Worm (Caenorhabditis elegans) whole organism, L4 larva: ENCODE results near the gene col-95.

Source experiments
- Y105C5A.15 ChIP-seq: fragments of 200-800 bp; sonication (Bioruptor generic); IDR thresholded peaks from 2 replicates; pipeline ENCODE4 v1.3.6; 2022; ENCODE audit warnings: missing genetic modification characterization, missing compliant biosample characterization
- Y5F2A.4 ChIP-seq: fragments of 200-800 bp; sonication (Bioruptor generic); optimal IDR thresholded peaks from 2 replicates; lab custom pipeline; 2018; ENCODE audit warnings: mild to moderate bottlenecking, missing genetic modification characterization, missing compliant biosample characterization
- Y75B8A.6 ChIP-seq: fragments of 200-800 bp; sonication (Bioruptor generic); IDR thresholded peaks from 2 replicates; pipeline ENCODE4 v1.3.6; 2022; ENCODE audit warnings: missing genetic modification reagents, missing genetic modification characterization, missing compliant biosample characterization
- ZK337.2 ChIP-seq: fragments of 200-800 bp; sonication (Bioruptor generic); IDR thresholded peaks from 2 replicates; pipeline ENCODE4 v1.3.6; 2022; ENCODE audit warnings: missing genetic modification reagents, missing genetic modification characterization, missing compliant biosample characterization
- ama-1 ChIP-seq: fragments of 150-350 bp; optimal IDR thresholded peaks from 2 replicates; lab custom pipeline; 2014; ENCODE audit warnings: inconsistent platforms, mixed read lengths
- ceh-28 ChIP-seq: fragments of 150-350 bp; optimal IDR thresholded peaks from 2 replicates; lab custom pipeline; 2014; ENCODE audit warnings: missing biosample characterization, missing genetic modification reagents, missing genetic modification characterization
- ceh-32 ChIP-seq: sonication (generic microtip); optimal IDR thresholded peaks from 2 replicates; lab custom pipeline; 2016; ENCODE audit warnings: mild to moderate bottlenecking, missing genetic modification characterization, missing compliant biosample characterization; ENCODE audit not compliant: poor library complexity
- ceh-62 ChIP-seq: sonication (generic microtip); optimal IDR thresholded peaks from 2 replicates; lab custom pipeline; 2017; ENCODE audit warnings: missing biosample characterization, missing genetic modification characterization
- cey-2 ChIP-seq: sonication (generic microtip); optimal IDR thresholded peaks from 3 replicates; lab custom pipeline; 2017; ENCODE audit warnings: missing genetic modification characterization, mild to moderate bottlenecking, missing compliant biosample characterization, antibody characterized with exemption, borderline replicate concordance; ENCODE audit not compliant: insufficient read depth
- ctbp-1 ChIP-seq: fragments of 200-800 bp; sonication (Bioruptor generic); IDR thresholded peaks from 2 replicates; pipeline ENCODE4 v1.3.6; 2022; ENCODE audit warnings: missing genetic modification reagents, missing genetic modification characterization, missing compliant biosample characterization
- daf-16 ChIP-seq, 3 experiments: sonication (generic microtip); optimal IDR thresholded peaks; 2 replicates each; lab custom pipeline; 2016 to 2017; ENCODE audit warnings: missing genetic modification characterization in 3 of 3, missing genetic modification reagents in 3 of 3, mild to moderate bottlenecking in 2 of 3, missing compliant biosample characterization in 2 of 3, missing biosample characterization in 1 of 3, moderate library complexity in 1 of 3
- dpl-1 ChIP-seq: fragments of 150-350 bp; optimal IDR thresholded peaks from 2 replicates; lab custom pipeline; 2014; ENCODE audit warnings: missing biosample characterization, missing genetic modification reagents, missing genetic modification characterization
- duxl-1 ChIP-seq: sonication (generic microtip); optimal IDR thresholded peaks from 2 replicates; lab custom pipeline; 2016; ENCODE audit warnings: mild to moderate bottlenecking, missing genetic modification characterization, moderate library complexity, missing compliant biosample characterization; ENCODE audit not compliant: poor library complexity
- dve-1 ChIP-seq: sonication (generic microtip); optimal IDR thresholded peaks from 2 replicates; lab custom pipeline; 2017; ENCODE audit warnings: antibody characterized with exemption, mild to moderate bottlenecking, missing genetic modification characterization, missing compliant biosample characterization; ENCODE audit not compliant: insufficient read depth
- fkh-10 ChIP-seq: fragments of 150-350 bp; optimal IDR thresholded peaks from 2 replicates; lab custom pipeline; 2014; ENCODE audit warnings: missing biosample characterization, missing genetic modification reagents, missing genetic modification characterization
- fos-1 ChIP-seq: fragments of 150-350 bp; optimal IDR thresholded peaks from 2 replicates; lab custom pipeline; 2014; ENCODE audit warnings: missing biosample characterization, missing genetic modification characterization
- gei-8 ChIP-seq: fragments of 200-800 bp; sonication (Bioruptor generic); optimal IDR thresholded peaks from 2 replicates; lab custom pipeline; 2018; ENCODE audit warnings: mild to moderate bottlenecking, missing genetic modification characterization, missing compliant biosample characterization
- hmg-1.1 ChIP-seq: fragments of 200-800 bp; sonication (Bioruptor generic); IDR thresholded peaks from 2 replicates; pipeline ENCODE4 v1.3.6; 2022; ENCODE audit warnings: missing genetic modification reagents, missing genetic modification characterization, missing compliant biosample characterization
- jun-1 ChIP-seq: fragments of 150-350 bp; optimal IDR thresholded peaks from 2 replicates; lab custom pipeline; 2014; ENCODE audit warnings: missing biosample characterization, missing genetic modification reagents, missing genetic modification characterization
- lin-13 ChIP-seq: fragments of 150-350 bp; optimal IDR thresholded peaks from 2 replicates; lab custom pipeline; 2014; ENCODE audit warnings: missing biosample characterization, missing genetic modification reagents, missing genetic modification characterization
- lin-15B ChIP-seq: fragments of 150-350 bp; sonication (generic microtip); optimal IDR thresholded peaks from 3 replicates; lab custom pipeline; 2014; ENCODE audit warnings: missing biosample characterization, missing genetic modification characterization
- lin-29 ChIP-seq: fragments of 200-800 bp; sonication (Bioruptor generic); IDR thresholded peaks from 2 replicates; pipeline ENCODE4 v1.3.6; 2022; ENCODE audit warnings: missing genetic modification reagents, missing genetic modification characterization, missing compliant biosample characterization
- lin-38 ChIP-seq: fragments of 200-800 bp; sonication (Bioruptor generic); IDR thresholded peaks from 2 replicates; pipeline ENCODE4 v1.3.6; 2022; ENCODE audit warnings: missing genetic modification reagents, missing genetic modification characterization, missing compliant biosample characterization
- madf-9 ChIP-seq: fragments of 200-800 bp; sonication (Bioruptor generic); conservative IDR thresholded peaks from 2 replicates; pipeline ENCODE4 v1.3.6; 2022; ENCODE audit warnings: missing genetic modification reagents, missing genetic modification characterization, missing compliant biosample characterization
- mdl-1 ChIP-seq, 2 experiments: fragments of 150-350 bp in 1 of 2; sonication (generic microtip) in 1 of 2; optimal IDR thresholded peaks; 2 replicates each; lab custom pipeline; 2014 to 2017; ENCODE audit warnings: missing biosample characterization in 2 of 2, missing genetic modification characterization in 2 of 2
- mep-1 ChIP-seq: fragments of 150-350 bp; sonication (generic microtip); optimal IDR thresholded peaks from 3 replicates; lab custom pipeline; 2014; ENCODE audit warnings: missing biosample characterization, missing genetic modification characterization
- mes-2 ChIP-seq: sonication (generic microtip); optimal IDR thresholded peaks from 2 replicates; lab custom pipeline; 2016; ENCODE audit warnings: missing genotype, mild to moderate bottlenecking, missing genetic modification characterization, missing compliant biosample characterization; ENCODE audit not compliant: poor library complexity, severe bottlenecking
- nhr-102 ChIP-seq: sonication (generic microtip); optimal IDR thresholded peaks from 2 replicates; lab custom pipeline; 2016; ENCODE audit warnings: mild to moderate bottlenecking, missing genetic modification characterization, moderate library complexity, missing compliant biosample characterization
- nhr-28 ChIP-seq: fragments of 150-350 bp; optimal IDR thresholded peaks from 2 replicates; lab custom pipeline; 2014; ENCODE audit warnings: missing biosample characterization, missing genetic modification characterization
- nhr-6 ChIP-seq: fragments of 150-350 bp; optimal IDR thresholded peaks from 2 replicates; lab custom pipeline; 2014; ENCODE audit warnings: missing biosample characterization, missing genetic modification characterization
- nhr-77 ChIP-seq: fragments of 150-350 bp; optimal IDR thresholded peaks from 2 replicates; lab custom pipeline; 2014; ENCODE audit warnings: missing biosample characterization, missing genetic modification characterization
- pha-4 ChIP-seq, 2 experiments: fragments of 150-350 bp in 1 of 2; fragments of 200-800 bp in 1 of 2; sonication (Bioruptor generic) in 1 of 2; IDR thresholded peaks in 1 of 2; optimal IDR thresholded peaks in 1 of 2; 2 replicates each; pipeline versions ENCODE4 v1.3.6 to Lab custom; 2014 to 2022; ENCODE audit warnings: missing genetic modification characterization in 2 of 2, missing genetic modification reagents in 2 of 2, missing biosample characterization in 1 of 2, missing compliant biosample characterization in 1 of 2
- snpc-4 ChIP-seq: fragments of 150-350 bp; optimal IDR thresholded peaks from 2 replicates; lab custom pipeline; 2014; ENCODE audit warnings: missing biosample characterization, missing genetic modification characterization
- tag-97 ChIP-seq: fragments of 200-800 bp; sonication (Bioruptor generic); IDR thresholded peaks from 2 replicates; pipeline ENCODE4 v1.3.6; 2022; ENCODE audit warnings: missing genetic modification characterization, missing compliant biosample characterization
- unc-130 ChIP-seq: sonication (generic microtip); optimal IDR thresholded peaks from 2 replicates; lab custom pipeline; 2016; ENCODE audit warnings: missing genetic modification reagents, missing genetic modification characterization, missing compliant biosample characterization
- unc-62 ChIP-seq, 3 experiments: fragments of 150-350 bp in 1 of 3; sonication (generic microtip); optimal IDR thresholded peaks in 2 of 3; peaks in 1 of 3; 1 replicate in 1 of 3; 2 replicates in 2 of 3; lab custom pipeline; 2014 to 2017; ENCODE audit warnings: missing biosample characterization in 3 of 3, missing genetic modification characterization in 3 of 3, missing genetic modification reagents in 3 of 3, missing genotype in 1 of 3
- zag-1 ChIP-seq: fragments of 150-350 bp; optimal IDR thresholded peaks from 2 replicates; lab custom pipeline; 2014; ENCODE audit warnings: missing biosample characterization, missing genetic modification characterization
- zfp-3 ChIP-seq: fragments of 200-800 bp; sonication (Bioruptor generic); conservative IDR thresholded peaks from 2 replicates; pipeline ENCODE4 v1.3.6; 2022; ENCODE audit warnings: missing genetic modification reagents, missing genetic modification characterization, missing compliant biosample characterization
- zip-11 ChIP-seq: fragments of 200-800 bp; sonication (Bioruptor generic); IDR thresholded peaks from 2 replicates; pipeline ENCODE4 v1.3.6; 2022; ENCODE audit warnings: missing genetic modification characterization, missing compliant biosample characterization
- ztf-11 ChIP-seq: fragments of 150-350 bp; optimal IDR thresholded peaks from 2 replicates; lab custom pipeline; 2014; ENCODE audit warnings: missing biosample characterization, missing genetic modification characterization
- ztf-7 ChIP-seq: fragments of 150-350 bp; optimal IDR thresholded peaks from 2 replicates; lab custom pipeline; 2014; ENCODE audit warnings: missing biosample characterization, missing genetic modification characterization

col-95 gene

ce11 chrIII:11705930-11706329 is 2.1 kb downstream of the col-95 start (continued):
- TF ChIP-seq cey-2 (no peak), fos-1 (tag; lab: Kevin White, UChicago) (no peak), ztf-11 (tag; lab: Kevin White, UChicago) (no peak), zfp-3 (no peak)

ce11 chrIII:11706665-11707064 is 2.9 kb downstream of the col-95 start, which contains the start of gene col-96:
col-96 (minus strand) TSS chrIII:11706765.
- TF ChIP-seq zag-1 (tag; lab: Kevin White, UChicago), result no peak
- TF ChIP-seq ztf-7 (tag; lab: Kevin White, UChicago), result no peak
- TF ChIP-seq ctbp-1 (GFP tag; lab: Robert Waterston, UW), result no peak
- TF ChIP-seq unc-130 (GFP tag; lab: Kevin White, UChicago), result no peak
- no peak for TF ChIP-seq gei-8 (GFP tag; lab: Kevin White, UChicago)
- no peak for TF ChIP-seq duxl-1 (tag; lab: Kevin White, UChicago)
- no peak for TF ChIP-seq tag-97 (GFP tag; lab: Robert Waterston, UW)
- no peak for TF ChIP-seq lin-15B (tag; lab: Kevin White, UChicago)

ce11 chrIII:11708722-11709121 is 4.9 kb downstream of the col-95 start, which contains the start of gene Y41C4A.8:
Y41C4A.8 (minus strand) TSS chrIII:11708822.
- TF ChIP-seq lin-29 (GFP tag; lab: Robert Waterston, UW), result no peak
- TF ChIP-seq, all 104 proteins: peak for 0

ce11 chrIII:11718548-11718947 is 14.8 kb downstream of the col-95 start, which contains the start of gene Y41C4A.9:
Y41C4A.9 (minus strand) TSS chrIII:11718645.
- TF ChIP-seq mes-2 (tag; lab: Kevin White, UChicago) (peak; percentile 57), ceh-28 (tag; lab: Kevin White, UChicago) (no peak), ama-1 (lab: Kevin White, UChicago) (peak; percentile 4), Y75B8A.6 (no peak), lin-38 (GFP tag; lab: Robert Waterston, UW) (peak; percentile 68), daf-16 (GFP tag; optimal IDR thresholded peaks at IDR 0.05; lab: Kevin White, UChicago) (no peak), daf-16 (tag; optimal IDR thresholded peaks at IDR 0.05; lab: Kevin White, UChicago) (peak; percentile 11)

- TF ChIP-seq zip-11 (GFP tag; lab: Robert Waterston, UW) (no peak), fkh-10 (GFP tag; lab: Kevin White, UChicago) (peak; percentile 5), unc-62 (GFP tag; optimal IDR thresholded peaks at IDR 0.05 in 1 of 2; lab: Kevin White, UChicago) (no peak), unc-62 (tag; optimal IDR thresholded peaks at IDR 0.05; lab: Kevin White, UChicago) (no peak), ceh-62 (tag; lab: Kevin White, UChicago) (no peak), ceh-32 (no peak), jun-1 (tag; lab: Kevin White, UChicago) (no peak), mes-2 (tag; lab: Kevin White, UChicago) (peak; percentile 69), dpl-1 (GFP tag; lab: Kevin White, UChicago) (peak; percentile 96), dve-1 (tag; lab: Kevin White, UChicago) (peak; percentile 36), mep-1 (tag; lab: Kevin White, UChicago) (peak; percentile 47), lin-38 (GFP tag; lab: Robert Waterston, UW) (peak; percentile 97), nhr-6 (tag; lab: Kevin White, UChicago) (peak; percentile 29), nhr-28 (tag; lab: Kevin White, UChicago) (peak; percentile 43), nhr-102 (tag; lab: Kevin White, UChicago) (peak; percentile 50), madf-9 (GFP tag; lab: Robert Waterston, UW) (0 out of 2 replicates have a peak, but pooled peaks have one; percentile 13), ZK337.2 (no peak), Y5F2A.4 (no peak), mdl-1 (tag; optimal IDR thresholded peaks at IDR 0.05; lab: Kevin White, UChicago) (peak in 1 of 2 experiments; percentile 8), snpc-4 (no peak), daf-16 (GFP tag; optimal IDR thresholded peaks at IDR 0.05; lab: Kevin White, UChicago) (no peak), daf-16 (tag; optimal IDR thresholded peaks at IDR 0.05; lab: Kevin White, UChicago) (peak; percentile 3), Y105C5A.15 (GFP tag; lab: Robert Waterston, UW) (no peak), nhr-77 (tag; lab: Kevin White, UChicago) (peak; percentile 31), pha-4 (GFP tag; IDR thresholded peaks at IDR 0.05; lab: Robert Waterston, UW) (no peak), pha-4 (tag; optimal IDR thresholded peaks at IDR 0.05; lab: Kevin White, UChicago) (peak; percentile 88), hmg-1.1 (GFP tag; lab: Robert Waterston, UW) (peak; percentile 59; the same call in 1 of the 2 replicates), lin-13 (GFP tag; lab: Kevin White, UChicago) (peak; percentile 34)
Observed at ce11 chrIII:11719400-11719875, 15.6 kb downstream of the col-95 start, which contains the start of the genes elb-1 and Y41C4A.11. elb-1 (minus strand) TSS chrIII:11719450. Y41C4A.11 (plus strand) TSS chrIII:11719860.
